Fruit fly (Drosophila melanogaster): ENCODE results near the gene CG4301.

The CG4301 gene

dm6 chrX:16458551-16458950 is 53.2 kb downstream of the CG4301 start:
- peak; percentile 19 for TF ChIP-seq woc (GFP tag; optimal IDR thresholded peaks at IDR 0.05)
- TF ChIP-seq Vsx2 (GFP tag; optimal IDR thresholded peaks at IDR 0.05; ENCODE audit: partially characterized antibody): no peak
